Worm (Caenorhabditis elegans): ENCODE results near the gene fbxa-114.

ce11 chrV:20220604-20221003 lies 19.2 kb downstream of the fbxa-114 start:
- TF ChIP-seq ztf-29 (GFP tag; IDR thresholded peaks at IDR 0.05) (no peak), ref-1 (GFP tag; conservative IDR thresholded peaks at IDR 0.05) (no peak), flt-1 (GFP tag; IDR thresholded peaks at IDR 0.05) (no peak), klf-2 (GFP tag; conservative IDR thresholded peaks at IDR 0.05) (no peak), T22C8.4 (GFP tag; IDR thresholded peaks at IDR 0.05) (no peak), med-1 (GFP tag; optimal IDR thresholded peaks at IDR 0.05; ENCODE audit: insufficient read depth) (no peak), cog-1 (tag; optimal IDR thresholded peaks at IDR 0.05) (no peak)
